Fruit fly (Drosophila melanogaster): ENCODE data around the gene pie.

Gene pie

dm6 chr2L:10428528-10428927 is 5.9 kb upstream of the pie start, which contains the start of gene CG5188 (continued):
- TF ChIP-seq Nf-YC (tag; optimal IDR thresholded peaks at IDR 0.05) (peak; percentile 45), CG7928 (GFP tag; optimal IDR thresholded peaks at IDR 0.05) (no peak), Atf6 (GFP tag; IDR thresholded peaks at IDR 0.05) (peak; percentile 41; the same call in 1 of the 2 replicates), knrl (GFP tag; IDR thresholded peaks at IDR 0.05; ENCODE audit: partially characterized antibody) (peak; percentile 20; the same call in 1 of the 3 replicates), Hmx (GFP tag; optimal IDR thresholded peaks at IDR 0.05) (no peak), fd96Cb (tag; optimal IDR thresholded peaks at IDR 0.05) (peak; percentile 17), Nf-YB (GFP tag; optimal IDR thresholded peaks at IDR 0.05) (peak; percentile 7), prd (optimal IDR thresholded peaks at IDR 0.05) (no peak), prd (GFP tag; IDR thresholded peaks at IDR 0.05) (0 out of 3 replicates have a peak, but pooled peaks have one; percentile 23), CG13296 (GFP tag; optimal IDR thresholded peaks at IDR 0.05) (peak; percentile 34), Hr51 (GFP tag; optimal IDR thresholded peaks at IDR 0.05) (peak in 1 of 2 experiments; percentile 74), CG10543 (GFP tag; optimal IDR thresholded peaks at IDR 0.05) (no peak), MESR4 (GFP tag; optimal IDR thresholded peaks at IDR 0.05) (peak; percentile 43), CG10462 (GFP tag; optimal IDR thresholded peaks at IDR 0.05) (no peak), CG10267 (tag; optimal IDR thresholded peaks at IDR 0.05) (peak; percentile 64), az2 (GFP tag; optimal IDR thresholded peaks at IDR 0.05) (peak; percentile 68), Bgb (GFP tag; IDR thresholded peaks at IDR 0.05; ENCODE audit: partially characterized antibody) (peak; percentile 16; the same call in 1 of the 2 replicates), CG13123 (GFP tag; optimal IDR thresholded peaks at IDR 0.05) (peak; percentile 3), Mrtf (GFP tag; IDR thresholded peaks at IDR 0.05) (no peak), H2.0 (GFP tag; IDR thresholded peaks at IDR 0.05) (peak; percentile 45), salm (tag; optimal IDR thresholded peaks at IDR 0.05) (peak; percentile 7), lbe (GFP tag; optimal IDR thresholded peaks at IDR 0.05) (peak; percentile 14), CG16813 (GFP tag; IDR thresholded peaks at IDR 0.05; ENCODE audit: partially characterized antibody) (0 out of 3 replicates have a peak, but pooled peaks have one; percentile 34), bab2 (GFP tag; optimal IDR thresholded peaks at IDR 0.05) (no peak), unpg (GFP tag; optimal IDR thresholded peaks at IDR 0.05) (peak; percentile 54), CG16863 (GFP tag; optimal IDR thresholded peaks at IDR 0.05) (no peak), zfh1 (GFP tag; IDR thresholded peaks at IDR 0.05) (peak; percentile 37; the same call in 1 of the 3 replicates), Myb (GFP tag; optimal IDR thresholded peaks at IDR 0.05) (no peak), org-1 (GFP tag; optimal IDR thresholded peaks at IDR 0.05) (no peak), NfI (GFP tag; optimal IDR thresholded peaks at IDR 0.05) (peak; percentile 47), Fer1 (GFP tag; optimal IDR thresholded peaks at IDR 0.05) (peak; percentile 48), CG13775 (GFP tag; optimal IDR thresholded peaks at IDR 0.05) (peak; percentile 29), CG12236 (GFP tag; optimal IDR thresholded peaks at IDR 0.05) (no peak), jumu (GFP tag; optimal IDR thresholded peaks at IDR 0.05) (peak; percentile 13), danr (GFP tag; IDR thresholded peaks at IDR 0.05) (no peak), CG1647 (GFP tag; optimal IDR thresholded peaks at IDR 0.05) (peak; percentile 21), CG14014 (GFP tag; IDR thresholded peaks at IDR 0.05) (peak; percentile 35; the same call in 1 of the 2 replicates), CG34224 (GFP tag; IDR thresholded peaks at IDR 0.05; ENCODE audit: partially characterized antibody) (0 out of 3 replicates have a peak, but pooled peaks have one; percentile 39), corto (GFP tag; optimal IDR thresholded peaks at IDR 0.05) (no peak), CG8359 (GFP tag; optimal IDR thresholded peaks at IDR 0.05; ENCODE audit: borderline replicate concordance) (no peak), gce (GFP tag; IDR thresholded peaks at IDR 0.05) (0 out of 3 replicates have a peak, but pooled peaks have one; percentile 48), CG5245 (GFP tag; optimal IDR thresholded peaks at IDR 0.05) (peak; percentile 7), dan (GFP tag; IDR thresholded peaks at IDR 0.05) (no peak), D (optimal IDR thresholded peaks at IDR 0.05) (no peak), D (GFP tag; optimal IDR thresholded peaks at IDR 0.05) (no peak), CHES-1-like (GFP tag; optimal IDR thresholded peaks at IDR 0.05) (peak; percentile 20), psq (GFP tag; optimal IDR thresholded peaks at IDR 0.05) (no peak), wek (GFP tag; optimal IDR thresholded peaks at IDR 0.05) (peak; percentile 98), CG8388 (GFP tag; optimal IDR thresholded peaks at IDR 0.05) (peak; percentile 99), CG15514 (GFP tag; optimal IDR thresholded peaks at IDR 0.05) (peak; percentile 44)
